Fruit fly (Drosophila melanogaster) whole organism, embryonic: Measurements from ENCODE around the gene CG46439.

ENCODE experiments used
- BtbVII ChIP-seq: fragments of 200-800 bp; sonication (Bioruptor generic); optimal IDR thresholded peaks from 3 replicates; lab custom pipeline; 2017; ENCODE audit warnings: missing biosample characterization, mild to moderate bottlenecking, missing genetic modification characterization
- CG10431 ChIP-seq: fragments of 200-800 bp; sonication (Bioruptor generic); optimal IDR thresholded peaks from 3 replicates; lab custom pipeline; 2018; ENCODE audit warnings: missing biosample characterization, mild to moderate bottlenecking, missing genetic modification characterization
- CG10979 ChIP-seq: fragments of 200-800 bp; sonication (Bioruptor generic); optimal IDR thresholded peaks from 2 replicates; lab custom pipeline; 2018; ENCODE audit warnings: missing biosample characterization, mild to moderate bottlenecking, missing genetic modification characterization, moderate library complexity
- CG11560 ChIP-seq: fragments of 200-800 bp; sonication (Bioruptor generic); IDR thresholded peaks from 3 replicates; pipeline ENCODE4 v1.3.6; 2022; ENCODE audit warnings: missing biosample characterization, missing genetic modification characterization
- CG12299 ChIP-seq: fragments of 200-800 bp; sonication (Bioruptor generic); optimal IDR thresholded peaks from 2 replicates; lab custom pipeline; 2018; ENCODE audit warnings: missing biosample characterization, mild to moderate bottlenecking, missing genetic modification characterization
- CG12391 ChIP-seq: fragments of 200-800 bp; sonication (Bioruptor generic); optimal IDR thresholded peaks from 3 replicates; lab custom pipeline; 2018; ENCODE audit warnings: missing biosample characterization, mild to moderate bottlenecking, missing genetic modification characterization, moderate library complexity
- CG13296 ChIP-seq: fragments of 200-800 bp; sonication (Bioruptor generic); optimal IDR thresholded peaks from 3 replicates; lab custom pipeline; 2018; ENCODE audit warnings: missing biosample characterization, mild to moderate bottlenecking, missing genetic modification characterization
- CG14050 ChIP-seq: fragments of 200-800 bp; sonication (Bioruptor generic); IDR thresholded peaks from 3 replicates; pipeline ENCODE4 v1.3.6; 2022; ENCODE audit warnings: missing biosample characterization, missing genetic modification characterization
- CG17612 ChIP-seq: fragments of 200-800 bp; sonication (Bioruptor generic); IDR thresholded peaks from 2 replicates; pipeline ENCODE4 v1.3.6; 2022; ENCODE audit warnings: missing biosample characterization, missing genetic modification characterization
- CG18262 ChIP-seq: fragments of 200-800 bp; optimal IDR thresholded peaks from 3 replicates; lab custom pipeline; 2019; ENCODE audit warnings: missing biosample characterization, mild to moderate bottlenecking, missing genetic modification characterization, moderate library complexity
- CG2202 ChIP-seq: fragments of 200-800 bp; sonication (Bioruptor generic); optimal IDR thresholded peaks from 2 replicates; lab custom pipeline; 2018; ENCODE audit warnings: missing biosample characterization, mild to moderate bottlenecking, missing genetic modification characterization
- CG31441 ChIP-seq: fragments of 200-800 bp; sonication (Bioruptor generic); IDR thresholded peaks from 2 replicates; pipeline ENCODE4 v1.3.6; 2022; ENCODE audit warnings: missing biosample characterization, missing genetic modification characterization
- CG3407 ChIP-seq: fragments of 200-800 bp; sonication (Bioruptor generic); optimal IDR thresholded peaks from 2 replicates; lab custom pipeline; 2018; ENCODE audit warnings: missing biosample characterization, mild to moderate bottlenecking, missing genetic modification characterization
- CG34422 ChIP-seq: fragments of 200-800 bp; sonication (Bioruptor generic); IDR thresholded peaks from 3 replicates; pipeline ENCODE4 v1.3.6; 2022; ENCODE audit warnings: missing biosample characterization, missing genetic modification characterization
- CG6254 ChIP-seq: fragments of 200-800 bp; sonication (Bioruptor generic); optimal IDR thresholded peaks from 3 replicates; lab custom pipeline; 2017; ENCODE audit warnings: mild to moderate bottlenecking, missing biosample characterization, missing genetic modification reagents, missing genetic modification characterization
- CG6813 ChIP-seq: fragments of 200-800 bp; sonication (Bioruptor generic); optimal IDR thresholded peaks from 2 replicates; lab custom pipeline; 2017; ENCODE audit warnings: missing biosample characterization, missing genetic modification characterization, mild to moderate bottlenecking, moderate library complexity, missing genetic modification reagents
- CG6854 ChIP-seq: fragments of 200-800 bp; sonication (Bioruptor generic); optimal IDR thresholded peaks from 3 replicates; lab custom pipeline; 2017; ENCODE audit warnings: missing biosample characterization, mild to moderate bottlenecking, missing genetic modification characterization
- CG7963 ChIP-seq: fragments of 200-800 bp; sonication (Bioruptor generic); IDR thresholded peaks from 3 replicates; pipeline ENCODE4 v1.3.6; 2022; ENCODE audit warnings: missing biosample characterization, missing genetic modification characterization; ENCODE audit not compliant: partially characterized antibody
- CG8290 ChIP-seq, 3 experiments: fragments of 200-800 bp; sonication (Bioruptor generic); optimal IDR thresholded peaks; 2 replicates each; lab custom pipeline; 2016 to 2019; ENCODE audit warnings: missing biosample characterization in 3 of 3, missing genetic modification characterization in 3 of 3, mild to moderate bottlenecking in 2 of 3, moderate library complexity in 1 of 3
- CG8924 ChIP-seq: fragments of 200-800 bp; optimal IDR thresholded peaks from 3 replicates; lab custom pipeline; 2019; ENCODE audit warnings: missing biosample characterization, mild to moderate bottlenecking, missing genetic modification characterization, moderate library complexity
- CG9817 ChIP-seq: fragments of 200-800 bp; sonication (Bioruptor generic); optimal IDR thresholded peaks from 2 replicates; lab custom pipeline; 2018; ENCODE audit warnings: missing biosample characterization, mild to moderate bottlenecking, missing genetic modification characterization, moderate library complexity
- CHES-1-like ChIP-seq: fragments of 200-800 bp; sonication (Bioruptor generic); optimal IDR thresholded peaks from 2 replicates; lab custom pipeline; 2016; ENCODE audit warnings: missing biosample characterization, missing genetic modification characterization
- ERR ChIP-seq: fragments of 200-800 bp; sonication (Bioruptor generic); optimal IDR thresholded peaks from 2 replicates; lab custom pipeline; 2016; ENCODE audit warnings: missing biosample characterization, missing genetic modification characterization
- GATAe ChIP-seq: fragments of 200-800 bp; sonication (Bioruptor generic); conservative IDR thresholded peaks from 2 replicates; pipeline ENCODE4 v1.3.6; 2022; ENCODE audit warnings: missing biosample characterization, missing genetic modification characterization
- Hr3 ChIP-seq: fragments of 200-800 bp; sonication (Bioruptor generic); optimal IDR thresholded peaks from 3 replicates; lab custom pipeline; 2016; ENCODE audit warnings: missing biosample characterization, missing genetic modification characterization
- Hr39 ChIP-seq: fragments of >200 bp; optimal IDR thresholded peaks from 2 replicates; lab custom pipeline; 2017
- Mad ChIP-seq: fragments of 200-800 bp; sonication (Bioruptor generic); optimal IDR thresholded peaks from 2 replicates; lab custom pipeline; 2016; ENCODE audit warnings: missing biosample characterization, missing genetic modification characterization
- Nf-YC ChIP-seq: fragments of 200-800 bp; optimal IDR thresholded peaks from 3 replicates; lab custom pipeline; 2019; ENCODE audit warnings: missing biosample characterization, mild to moderate bottlenecking, missing genetic modification characterization, moderate library complexity
- Oaz ChIP-seq: fragments of 200-800 bp; sonication (Bioruptor generic); IDR thresholded peaks from 2 replicates; pipeline ENCODE4 v1.3.6; 2022; ENCODE audit warnings: missing biosample characterization, missing genetic modification characterization
- Pdp1 ChIP-seq, 2 experiments: fragments of 200-800 bp; sonication (Bioruptor generic); optimal IDR thresholded peaks; 3 replicates each; lab custom pipeline; 2016; ENCODE audit warnings: missing biosample characterization in 2 of 2, missing genetic modification characterization in 2 of 2, mild to moderate bottlenecking in 1 of 2, moderate library complexity in 1 of 2
- Sry-δ ChIP-seq: fragments of 200-800 bp; sonication (Bioruptor generic); optimal IDR thresholded peaks from 2 replicates; lab custom pipeline; 2016; ENCODE audit warnings: missing biosample characterization, missing genetic modification characterization
- ap ChIP-seq: fragments of 200-800 bp; sonication (Bioruptor generic); IDR thresholded peaks from 2 replicates; pipeline ENCODE4 v1.3.6; 2022; ENCODE audit warnings: missing biosample characterization, missing genetic modification characterization
- btn ChIP-seq: fragments of 200-800 bp; sonication (Bioruptor generic); optimal IDR thresholded peaks from 2 replicates; lab custom pipeline; 2016; ENCODE audit warnings: missing biosample characterization, missing genetic modification characterization
- chinmo ChIP-seq: fragments of 200-800 bp; sonication (Bioruptor generic); IDR thresholded peaks from 4 replicates; pipeline ENCODE4 v1.3.6; 2022; ENCODE audit warnings: missing biosample characterization, missing genetic modification characterization; ENCODE audit not compliant: partially characterized antibody
- chn ChIP-seq: fragments of 200-800 bp; sonication (Bioruptor generic); optimal IDR thresholded peaks from 2 replicates; lab custom pipeline; 2016; ENCODE audit warnings: missing biosample characterization, missing genetic modification characterization
- crp ChIP-seq, 2 experiments: fragments of 200-800 bp; sonication (Bioruptor generic); optimal IDR thresholded peaks; 2 replicates in 1 of 2; 3 replicates in 1 of 2; lab custom pipeline; 2017; ENCODE audit warnings: missing biosample characterization in 2 of 2, missing genetic modification characterization in 2 of 2, mild to moderate bottlenecking in 1 of 2, moderate library complexity in 1 of 2
- kay ChIP-seq: fragments of 200-800 bp; sonication (Bioruptor generic); optimal IDR thresholded peaks from 2 replicates; lab custom pipeline; 2016; ENCODE audit warnings: missing biosample characterization, missing genetic modification characterization
- mam ChIP-seq: fragments of 200-800 bp; sonication (Bioruptor generic); optimal IDR thresholded peaks from 3 replicates; lab custom pipeline; 2016; ENCODE audit warnings: missing biosample characterization, missing genetic modification characterization
- nerfin-1 ChIP-seq: fragments of 200-800 bp; sonication (Bioruptor generic); optimal IDR thresholded peaks from 3 replicates; lab custom pipeline; 2019; ENCODE audit warnings: missing biosample characterization, mild to moderate bottlenecking, missing genetic modification characterization, moderate library complexity
- onecut ChIP-seq: fragments of 200-800 bp; sonication (Bioruptor generic); IDR thresholded peaks from 2 replicates; pipeline ENCODE4 v1.3.6; 2022; ENCODE audit warnings: missing biosample characterization, missing genetic modification characterization
- ranshi ChIP-seq: fragments of 200-800 bp; sonication (Bioruptor generic); IDR thresholded peaks from 2 replicates; pipeline ENCODE4 v1.3.6; 2022; ENCODE audit warnings: missing biosample characterization, missing genetic modification characterization
- rib ChIP-seq: fragments of 200-800 bp; sonication (Bioruptor generic); IDR thresholded peaks from 2 replicates; pipeline ENCODE4 v1.3.6; 2022; ENCODE audit warnings: missing biosample characterization, missing genetic modification characterization
- ro ChIP-seq: fragments of 200-800 bp; sonication (Bioruptor generic); IDR thresholded peaks from 2 replicates; pipeline ENCODE4 v1.3.6; 2022; ENCODE audit warnings: missing biosample characterization, missing genetic modification characterization
- row ChIP-seq: fragments of 200-800 bp; sonication (Bioruptor generic); IDR thresholded peaks from 3 replicates; pipeline ENCODE4 v1.3.6; 2022; ENCODE audit warnings: missing biosample characterization, missing genetic modification characterization
- sc ChIP-seq, 3 experiments: fragments of >200 bp in 2 of 3; fragments of 200-800 bp in 1 of 3; sonication (Bioruptor generic) in 1 of 3; optimal IDR thresholded peaks; 2 replicates in 2 of 3; 3 replicates in 1 of 3; lab custom pipeline; 2017; ENCODE audit warnings: mild to moderate bottlenecking in 1 of 3, missing biosample characterization in 1 of 3, missing genetic modification characterization in 1 of 3, missing genetic modification reagents in 1 of 3
- ssp ChIP-seq: fragments of 200-800 bp; sonication (Bioruptor generic); IDR thresholded peaks from 2 replicates; pipeline ENCODE4 v1.3.6; 2022; ENCODE audit warnings: missing biosample characterization, missing genetic modification characterization
- tap ChIP-seq: fragments of 200-800 bp; optimal IDR thresholded peaks from 3 replicates; lab custom pipeline; 2019; ENCODE audit warnings: missing biosample characterization, mild to moderate bottlenecking, missing genetic modification characterization, moderate library complexity
- tna ChIP-seq: fragments of 200-800 bp; sonication (Bioruptor generic); IDR thresholded peaks from 2 replicates; pipeline ENCODE4 v1.3.6; 2022; ENCODE audit warnings: missing biosample characterization, missing genetic modification characterization; ENCODE audit not compliant: partially characterized antibody
- tx ChIP-seq: fragments of 200-800 bp; sonication (Bioruptor generic); optimal IDR thresholded peaks from 2 replicates; lab custom pipeline; 2016; ENCODE audit warnings: missing biosample characterization, missing genetic modification characterization
- wdn ChIP-seq: fragments of 200-800 bp; sonication (Bioruptor generic); IDR thresholded peaks from 2 replicates; pipeline ENCODE4 v1.3.6; 2022; ENCODE audit warnings: missing biosample characterization, missing genetic modification characterization
- z ChIP-seq: fragments of 200-800 bp; sonication (Bioruptor generic); IDR thresholded peaks from 3 replicates; pipeline ENCODE4 v1.3.6; 2022; ENCODE audit warnings: missing biosample characterization, missing genetic modification characterization

CG46439 gene

DNA sequence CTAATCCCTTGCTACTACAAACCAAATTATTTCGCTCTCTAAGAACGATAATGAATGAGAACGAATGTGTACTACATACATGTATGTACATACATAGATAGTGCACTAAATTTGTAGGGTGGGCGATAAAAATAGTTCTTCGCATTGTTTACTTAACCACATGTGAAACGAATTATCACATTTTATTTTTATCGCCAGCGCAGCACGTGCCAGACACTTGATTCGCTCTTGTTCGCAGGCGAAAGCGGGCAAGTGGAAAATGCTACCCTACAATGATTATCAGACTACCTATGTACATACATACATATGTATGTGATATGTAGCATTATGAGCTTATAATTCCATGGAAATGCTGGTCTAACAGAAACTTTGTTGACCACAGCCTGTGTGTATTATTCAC lies 10.2 kb downstream of the CG46439 start (continued):
- TF ChIP-seq tna (GFP tag; lab: Robert Waterston, UW) (no peak), Mad (no peak), CG17612 (GFP tag; lab: Robert Waterston, UW) (no peak), mam (GFP tag; lab: Kevin White, UChicago) (no peak), onecut (GFP tag; lab: Robert Waterston, UW) (no peak), CHES-1-like (GFP tag; lab: Kevin White, UChicago) (no peak), Hr39 (no peak), CG12391 (tag; lab: Kevin White, UChicago) (no peak), btn (GFP tag; lab: Kevin White, UChicago) (no peak), sc (optimal IDR thresholded peaks at IDR 0.05; lab: Kevin White, UChicago) (no peak), sc (GFP tag; optimal IDR thresholded peaks at IDR 0.05; lab: Kevin White, UChicago) (no peak), GATAe (GFP tag; lab: Robert Waterston, UW) (no peak), ro (GFP tag; lab: Robert Waterston, UW) (no peak), CG3407 (no peak), CG7963 (no peak), CG10431 (GFP tag; lab: Kevin White, UChicago) (no peak), nerfin-1 (tag; lab: Kevin White, UChicago) (no peak), rib (no peak), Pdp1 (GFP tag; optimal IDR thresholded peaks at IDR 0.05; lab: Kevin White, UChicago) (peak in 1 of 2 experiments; percentile 38), ap (GFP tag; lab: Robert Waterston, UW) (no peak), CG8924 (tag; lab: Kevin White, UChicago) (no peak), CG14050 (GFP tag; lab: Robert Waterston, UW) (no peak), CG31441 (GFP tag; lab: Robert Waterston, UW) (no peak), wdn (GFP tag; lab: Robert Waterston, UW) (no peak), Oaz (no peak), ssp (GFP tag; lab: Robert Waterston, UW) (no peak), CG6813 (GFP tag; lab: Kevin White, UChicago) (peak; percentile 41), CG12299 (tag; lab: Kevin White, UChicago) (no peak), CG13296 (GFP tag; lab: Kevin White, UChicago) (peak; percentile 9), Sry-δ (GFP tag; lab: Kevin White, UChicago) (no peak), tx (GFP tag; lab: Kevin White, UChicago) (no peak), BtbVII (GFP tag; lab: Kevin White, UChicago) (no peak), CG18262 (no peak), CG11560 (tag; lab: Robert Waterston, UW) (no peak), chn (GFP tag; lab: Kevin White, UChicago) (no peak), CG34422 (GFP tag; lab: Robert Waterston, UW) (0 out of 3 replicates have a peak, but pooled peaks have one; percentile 30), CG2202 (tag; lab: Kevin White, UChicago) (no peak), ERR (GFP tag; lab: Kevin White, UChicago) (no peak), CG6854 (GFP tag; lab: Kevin White, UChicago) (no peak), crp (GFP tag; optimal IDR thresholded peaks at IDR 0.05; lab: Kevin White, UChicago) (no peak), row (GFP tag; lab: Robert Waterston, UW) (no peak; the same call in 2 of the 3 replicates), z (GFP tag; lab: Robert Waterston, UW) (no peak), CG9817 (tag; lab: Kevin White, UChicago) (no peak), CG6254 (GFP tag; lab: Kevin White, UChicago) (no peak), ranshi (no peak), CG8290 (GFP tag; optimal IDR thresholded peaks at IDR 0.05; lab: Kevin White, UChicago) (no peak), CG8290 (tag; optimal IDR thresholded peaks at IDR 0.05; lab: Kevin White, UChicago) (peak in 1 of 2 experiments; percentile 53), chinmo (GFP tag; lab: Robert Waterston, UW) (0 out of 4 replicates have a peak, but pooled peaks have one; percentile 46), Nf-YC (tag; lab: Kevin White, UChicago) (no peak), Hr3 (GFP tag; lab: Kevin White, UChicago) (no peak), kay (GFP tag; lab: Kevin White, UChicago) (no peak), CG10979 (tag; lab: Kevin White, UChicago) (no peak), tap (no peak)
